Fruit fly (Drosophila melanogaster): ENCODE data around the gene sturkopf.

Gene sturkopf

DNA sequence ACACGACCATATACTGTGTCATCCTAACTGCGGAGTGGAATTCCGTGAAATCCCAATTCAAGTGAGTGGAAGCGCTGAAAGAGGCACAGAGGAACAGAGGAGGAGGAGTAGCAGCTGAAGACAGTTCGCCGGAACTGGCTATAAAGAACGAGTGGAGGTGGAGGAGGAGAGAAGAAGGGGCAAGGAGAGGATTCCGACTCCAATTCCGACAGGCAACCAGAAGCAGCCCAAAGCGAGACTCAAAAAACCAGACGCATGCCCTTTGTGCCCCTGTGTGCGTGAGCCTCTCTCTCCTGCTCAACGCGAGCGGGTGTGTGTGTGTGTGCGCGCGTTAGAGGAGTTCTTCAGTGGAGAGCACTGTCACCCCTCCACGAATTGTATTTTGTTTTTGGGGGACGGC is 36.2 kb upstream of the sturkopf start (continued):
- TF ChIP-seq CG10274 (GFP tag; optimal IDR thresholded peaks at IDR 0.05) (no peak), danr (GFP tag; IDR thresholded peaks at IDR 0.05) (no peak), her (GFP tag; optimal IDR thresholded peaks at IDR 0.05) (no peak), CG31441 (GFP tag; IDR thresholded peaks at IDR 0.05) (no peak), pum (GFP tag; optimal IDR thresholded peaks at IDR 0.05) (no peak), CG7786 (GFP tag; optimal IDR thresholded peaks at IDR 0.05) (no peak), CG12104 (GFP tag; optimal IDR thresholded peaks at IDR 0.05) (no peak), ssp (GFP tag; IDR thresholded peaks at IDR 0.05) (no peak), CG34376 (GFP tag; optimal IDR thresholded peaks at IDR 0.05) (no peak), NC2α (GFP tag; optimal IDR thresholded peaks at IDR 0.05) (no peak), chinmo (GFP tag; IDR thresholded peaks at IDR 0.05; ENCODE audit: partially characterized antibody) (0 out of 4 replicates have a peak, but pooled peaks have one; percentile 37), NC2β (GFP tag; optimal IDR thresholded peaks at IDR 0.05) (no peak), fu2 (GFP tag; optimal IDR thresholded peaks at IDR 0.05) (no peak), Hey (tag; optimal IDR thresholded peaks at IDR 0.05) (no peak), amos (GFP tag; IDR thresholded peaks at IDR 0.05; ENCODE audit: partially characterized antibody) (no peak), vvl (GFP tag; IDR thresholded peaks at IDR 0.05) (no peak), Deaf1 (tag; optimal IDR thresholded peaks at IDR 0.05) (peak; percentile 39), chif (GFP tag; optimal IDR thresholded peaks at IDR 0.05) (no peak), D (optimal IDR thresholded peaks at IDR 0.05) (peak; percentile 71), D (GFP tag; optimal IDR thresholded peaks at IDR 0.05) (no peak), ems (GFP tag; optimal IDR thresholded peaks at IDR 0.05) (no peak), peb (GFP tag; IDR thresholded peaks at IDR 0.05) (no peak), CG15696 (tag; optimal IDR thresholded peaks at IDR 0.05) (no peak), CG7372 (GFP tag; IDR thresholded peaks at IDR 0.05) (no peak), ab (GFP tag; optimal IDR thresholded peaks at IDR 0.05) (no peak), wor (GFP tag; IDR thresholded peaks at IDR 0.05) (no peak), fd3F (GFP tag; optimal IDR thresholded peaks at IDR 0.05) (no peak), C15 (GFP tag; IDR thresholded peaks at IDR 0.05) (no peak), CG2120 (GFP tag; optimal IDR thresholded peaks at IDR 0.05) (no peak), pros (GFP tag; optimal IDR thresholded peaks at IDR 0.05) (no peak), CG15514 (GFP tag; optimal IDR thresholded peaks at IDR 0.05) (peak; percentile 15), Ets65A (GFP tag) (peak; percentile 68), ash1 (GFP tag; optimal IDR thresholded peaks at IDR 0.05) (no peak), sob (GFP tag; IDR thresholded peaks at IDR 0.05) (no peak), sug (tag; optimal IDR thresholded peaks at IDR 0.05) (no peak), CG3065 (GFP tag; optimal IDR thresholded peaks at IDR 0.05) (no peak), crol (GFP tag; IDR thresholded peaks at IDR 0.05) (peak; percentile 82), da (GFP tag; optimal IDR thresholded peaks at IDR 0.05) (no peak), otp (GFP tag; IDR thresholded peaks at IDR 0.05) (no peak), CG3407 (GFP tag; optimal IDR thresholded peaks at IDR 0.05) (no peak), Antp (GFP tag; optimal IDR thresholded peaks at IDR 0.05) (no peak), CG9876 (GFP tag; optimal IDR thresholded peaks at IDR 0.05) (no peak), dan (GFP tag; IDR thresholded peaks at IDR 0.05) (no peak), Stat92E (GFP tag; optimal IDR thresholded peaks at IDR 0.05) (peak in 1 of 3 experiments; percentile 84), CG4854 (GFP tag; optimal IDR thresholded peaks at IDR 0.05) (no peak), fd102C (GFP tag; optimal IDR thresholded peaks at IDR 0.05) (no peak), CG33557 (GFP tag; optimal IDR thresholded peaks at IDR 0.05) (no peak), pnt (GFP tag; optimal IDR thresholded peaks at IDR 0.05) (no peak), CG12659 (GFP tag; optimal IDR thresholded peaks at IDR 0.05) (no peak), CG1233 (GFP tag; optimal IDR thresholded peaks at IDR 0.05) (no peak), dpn (GFP tag; optimal IDR thresholded peaks at IDR 0.05) (no peak), dmrt99B (tag; optimal IDR thresholded peaks at IDR 0.05) (no peak), ci (GFP tag; IDR thresholded peaks at IDR 0.05) (no peak)

All from whole organism, embryonic.